Worm (Caenorhabditis elegans): ENCODE measurements around the gene F35B12.9.

F35B12.9 gene

DNA sequence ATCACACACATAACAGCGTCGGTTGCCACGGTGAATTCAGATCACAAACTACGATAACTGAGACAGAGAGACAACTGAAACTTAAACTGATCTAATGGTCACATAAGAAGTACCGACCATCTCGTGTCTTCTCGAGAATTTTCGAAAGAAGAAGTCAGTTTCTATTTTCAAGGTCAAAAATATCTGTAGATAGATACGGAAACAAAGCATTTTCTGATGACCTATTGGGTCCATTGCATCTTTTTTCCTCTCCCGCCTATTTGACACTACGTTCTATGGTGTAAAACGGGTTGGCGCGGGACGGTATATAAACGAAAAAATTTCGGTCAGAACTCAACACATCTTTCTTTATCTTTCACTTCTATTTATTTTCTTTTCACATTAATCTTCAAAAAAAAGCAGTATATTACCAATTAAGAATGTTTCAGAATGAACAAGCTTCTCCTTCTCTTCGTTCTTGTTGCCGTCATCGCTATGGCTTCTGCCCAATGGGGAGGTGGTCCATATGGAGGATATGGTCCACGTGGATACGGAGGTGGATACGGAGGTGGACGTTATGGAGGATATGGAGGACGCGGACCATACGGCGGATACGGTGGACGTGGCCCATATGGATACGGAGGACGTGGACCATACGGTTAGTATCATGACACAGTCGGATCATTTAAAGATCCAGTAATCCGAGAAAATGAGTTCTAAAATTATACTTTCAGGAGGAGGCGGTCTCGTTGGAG lies 15.1 kb downstream of the F35B12.9 start, which contains the start of gene nlp-24:
TSS of gene nlp-24 (plus strand) at position 429 of the 734 bp plus-strand sequence.
- TF ChIP-seq tbx-11 (GFP tag; IDR thresholded peaks at IDR 0.05) = no peak
- no peak for TF ChIP-seq flt-1 (GFP tag; IDR thresholded peaks at IDR 0.05)
- TF ChIP-seq ceh-13 (GFP tag; optimal IDR thresholded peaks at IDR 0.05) = no peak
- no peak for TF ChIP-seq ets-7 (tag; optimal IDR thresholded peaks at IDR 0.05)
- no peak for TF ChIP-seq hmg-4 (GFP tag; optimal IDR thresholded peaks at IDR 0.05)
- no peak for TF ChIP-seq sea-1 (GFP tag; conservative IDR thresholded peaks at IDR 0.05)
- TF ChIP-seq pes-1 (GFP tag; IDR thresholded peaks at IDR 0.05) = no peak
- TF ChIP-seq ceh-36 (tag; optimal IDR thresholded peaks at IDR 0.05) = no peak
- no peak for TF ChIP-seq tbx-37 (GFP tag; conservative IDR thresholded peaks at IDR 0.05)
- TF ChIP-seq scrt-1 (GFP tag; IDR thresholded peaks at IDR 0.05) = no peak
- TF ChIP-seq hnd-1 (tag; optimal IDR thresholded peaks at IDR 0.05) = no peak
- no peak for TF ChIP-seq tra-4 (tag; optimal IDR thresholded peaks at IDR 0.05)
- TF ChIP-seq F13C5.2 (tag; optimal IDR thresholded peaks at IDR 0.05) = no peak
- no peak for TF ChIP-seq ama-1 (optimal IDR thresholded peaks at IDR 0.05)
- TF ChIP-seq B0310.2 (tag; optimal IDR thresholded peaks at IDR 0.05) = no peak
- no peak for TF ChIP-seq aly-1 (tag; optimal IDR thresholded peaks at IDR 0.05)
- no peak for TF ChIP-seq hmbx-1 (tag; optimal IDR thresholded peaks at IDR 0.05)

DNA sequence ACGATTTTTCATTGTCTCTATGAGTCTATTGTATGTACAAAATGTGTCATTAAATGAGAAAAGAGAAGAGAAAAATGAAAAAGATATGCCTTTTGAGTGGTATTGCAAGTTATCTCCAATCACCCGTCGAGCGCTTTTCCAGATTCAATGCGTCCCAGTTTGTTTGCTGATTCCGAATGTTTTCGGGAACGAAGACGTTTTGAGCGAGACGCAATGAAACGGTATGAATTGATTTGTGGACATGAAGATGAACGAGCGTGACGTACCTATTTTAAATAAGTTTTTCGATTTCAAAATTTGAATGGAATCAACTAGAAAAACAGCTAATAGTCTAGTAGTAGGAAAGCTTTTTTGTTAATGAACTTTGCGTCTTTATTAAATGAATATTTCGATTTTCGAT lies 15.8 kb downstream of the F35B12.9 start:
- TF ChIP-seq tra-4 (tag; optimal IDR thresholded peaks at IDR 0.05) = no peak
- TF ChIP-seq ama-1 (optimal IDR thresholded peaks at IDR 0.05) = no peak
- no peak for TF ChIP-seq B0310.2 (tag; optimal IDR thresholded peaks at IDR 0.05)
- TF ChIP-seq flt-1 (GFP tag; IDR thresholded peaks at IDR 0.05) = no peak
- TF ChIP-seq hmbx-1 (tag; optimal IDR thresholded peaks at IDR 0.05) = no peak
- no peak for TF ChIP-seq tbx-11 (GFP tag; IDR thresholded peaks at IDR 0.05)
- TF ChIP-seq aly-1 (tag; optimal IDR thresholded peaks at IDR 0.05) = no peak
- TF ChIP-seq ceh-36 (tag; optimal IDR thresholded peaks at IDR 0.05) = no peak
- no peak for TF ChIP-seq hnd-1 (tag; optimal IDR thresholded peaks at IDR 0.05)
- TF ChIP-seq pes-1 (GFP tag; IDR thresholded peaks at IDR 0.05) = no peak
- no peak for TF ChIP-seq scrt-1 (GFP tag; IDR thresholded peaks at IDR 0.05)
- no peak for TF ChIP-seq tbx-37 (GFP tag; conservative IDR thresholded peaks at IDR 0.05)
- TF ChIP-seq ceh-13 (GFP tag; optimal IDR thresholded peaks at IDR 0.05) = no peak
- no peak for TF ChIP-seq sea-1 (GFP tag; conservative IDR thresholded peaks at IDR 0.05)

DNA sequence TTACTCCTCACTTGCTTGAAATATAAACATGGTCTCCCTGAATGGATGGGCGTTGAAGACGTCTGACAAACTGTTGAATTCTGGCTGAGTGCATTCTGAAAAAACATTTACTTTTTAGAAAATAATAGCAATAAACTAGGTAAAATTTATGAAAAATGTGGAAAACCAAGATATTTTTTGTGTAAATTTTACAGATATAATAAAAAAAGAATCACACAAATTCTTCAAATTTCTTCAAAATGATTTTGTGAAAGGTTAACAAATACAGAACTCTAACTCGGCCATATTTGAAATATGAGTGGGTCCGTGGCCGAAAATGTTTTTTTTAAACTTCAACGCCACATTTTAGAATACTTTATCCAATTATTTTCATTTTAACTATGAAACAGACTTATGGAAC lies 17.2 kb downstream of the F35B12.9 start, which contains the start of gene glb-15:
TSS of gene glb-15 (minus strand) at position 101 of the 400 bp plus-strand sequence.
- TF ChIP-seq B0310.2 (tag; optimal IDR thresholded peaks at IDR 0.05) = no peak
- TF ChIP-seq ceh-13 (GFP tag; optimal IDR thresholded peaks at IDR 0.05) = no peak
- TF ChIP-seq ama-1 (optimal IDR thresholded peaks at IDR 0.05) = no peak
- TF ChIP-seq F13C5.2 (tag; optimal IDR thresholded peaks at IDR 0.05) = no peak
- TF ChIP-seq pes-1 (GFP tag; IDR thresholded peaks at IDR 0.05) = no peak
- TF ChIP-seq tra-4 (tag; optimal IDR thresholded peaks at IDR 0.05) = no peak
- TF ChIP-seq tbx-11 (GFP tag; IDR thresholded peaks at IDR 0.05) = no peak
- TF ChIP-seq hmbx-1 (tag; optimal IDR thresholded peaks at IDR 0.05) = no peak
- no peak for TF ChIP-seq sea-1 (GFP tag; conservative IDR thresholded peaks at IDR 0.05)
- TF ChIP-seq ceh-36 (tag; optimal IDR thresholded peaks at IDR 0.05) = no peak
- no peak for TF ChIP-seq scrt-1 (GFP tag; IDR thresholded peaks at IDR 0.05)
- no peak for TF ChIP-seq hnd-1 (tag; optimal IDR thresholded peaks at IDR 0.05)

DNA sequence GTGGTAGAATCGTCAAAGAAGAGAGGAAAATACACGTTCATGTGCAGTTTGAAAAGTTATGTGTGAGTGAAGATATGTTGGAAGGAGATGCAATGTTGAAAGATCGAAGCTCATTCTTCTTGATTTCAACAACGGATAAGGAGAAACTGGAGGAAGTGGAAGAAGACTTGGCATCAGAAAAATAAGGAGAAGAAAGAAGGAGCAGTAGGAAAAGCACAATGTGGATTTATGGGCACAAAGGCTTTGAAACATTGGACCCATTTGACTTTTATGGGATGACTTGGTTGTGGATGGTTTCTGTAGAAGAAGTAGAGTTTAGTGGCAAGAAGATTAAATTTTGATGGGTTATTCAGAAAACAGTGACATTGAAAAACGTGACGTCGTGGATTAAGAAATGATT lies 19.1 kb downstream of the F35B12.9 start:
- no peak for TF ChIP-seq hmbx-1 (tag; optimal IDR thresholded peaks at IDR 0.05)
- no peak for TF ChIP-seq hnd-1 (tag; optimal IDR thresholded peaks at IDR 0.05)
- TF ChIP-seq F13C5.2 (tag; optimal IDR thresholded peaks at IDR 0.05) = no peak
- no peak for TF ChIP-seq ets-7 (tag; optimal IDR thresholded peaks at IDR 0.05)
- no peak for TF ChIP-seq ceh-13 (GFP tag; optimal IDR thresholded peaks at IDR 0.05)
- no peak for TF ChIP-seq tbx-37 (GFP tag; conservative IDR thresholded peaks at IDR 0.05)
- no peak for TF ChIP-seq B0310.2 (tag; optimal IDR thresholded peaks at IDR 0.05)
- no peak for TF ChIP-seq tbx-11 (GFP tag; IDR thresholded peaks at IDR 0.05)
- no peak for TF ChIP-seq sea-1 (GFP tag; conservative IDR thresholded peaks at IDR 0.05)
- no peak for TF ChIP-seq pes-1 (GFP tag; IDR thresholded peaks at IDR 0.05)
- TF ChIP-seq ama-1 (optimal IDR thresholded peaks at IDR 0.05) = no peak
- no peak for TF ChIP-seq scrt-1 (GFP tag; IDR thresholded peaks at IDR 0.05)
- no peak for TF ChIP-seq hmg-4 (GFP tag; optimal IDR thresholded peaks at IDR 0.05)
- no peak for TF ChIP-seq ceh-36 (tag; optimal IDR thresholded peaks at IDR 0.05)

DNA sequence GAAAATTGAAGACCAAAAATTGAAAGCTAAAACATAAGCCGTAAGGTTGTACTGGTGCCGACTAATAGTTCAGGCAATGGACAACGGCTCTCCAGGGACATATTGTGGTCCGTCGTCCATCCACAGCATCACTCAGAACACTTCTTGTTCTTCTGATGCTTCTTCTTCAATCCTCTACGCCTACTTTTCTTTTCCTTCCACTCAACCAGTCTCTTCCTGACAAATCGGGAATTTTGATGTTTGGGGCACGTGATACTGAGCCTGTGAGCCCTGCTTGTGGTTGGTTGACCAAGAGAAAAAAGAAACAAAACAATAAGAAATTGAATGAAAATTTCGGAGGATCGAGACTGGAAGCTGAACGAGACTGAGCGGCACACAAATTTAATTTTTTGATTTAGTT lies 20.3 kb downstream of the F35B12.9 start:
- TF ChIP-seq tbx-37 (GFP tag; conservative IDR thresholded peaks at IDR 0.05) (no peak), hnd-1 (tag; optimal IDR thresholded peaks at IDR 0.05) (no peak), tbx-11 (GFP tag; IDR thresholded peaks at IDR 0.05) (no peak), B0310.2 (tag; optimal IDR thresholded peaks at IDR 0.05) (no peak), ceh-36 (tag; optimal IDR thresholded peaks at IDR 0.05) (no peak), aly-1 (tag; optimal IDR thresholded peaks at IDR 0.05) (no peak), hmg-4 (GFP tag; optimal IDR thresholded peaks at IDR 0.05) (no peak), tra-4 (tag; optimal IDR thresholded peaks at IDR 0.05) (no peak)

DNA sequence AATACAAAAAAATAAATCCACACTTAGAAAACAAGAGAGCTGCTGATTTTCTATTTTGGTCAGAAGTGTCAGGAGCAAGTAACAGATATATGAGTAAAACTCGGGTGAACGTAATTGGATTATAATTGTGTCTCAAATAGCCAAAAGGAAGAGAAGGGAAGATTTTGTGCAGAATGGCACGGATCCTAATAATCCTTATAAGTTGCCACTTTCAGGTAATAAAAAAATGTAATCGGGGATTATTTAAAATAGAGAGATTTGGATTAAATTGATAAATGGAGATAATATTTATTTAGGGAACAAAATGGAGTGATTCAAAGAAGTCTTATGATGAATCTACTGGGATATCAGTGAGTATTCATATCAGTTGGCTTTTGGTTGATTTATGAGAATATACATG lies 24.0 kb downstream of the F35B12.9 start:
- TF ChIP-seq hnd-1 (tag; optimal IDR thresholded peaks at IDR 0.05) = no peak
- no peak for TF ChIP-seq flt-1 (GFP tag; IDR thresholded peaks at IDR 0.05)
- TF ChIP-seq tra-4 (tag; optimal IDR thresholded peaks at IDR 0.05) = no peak
- no peak for TF ChIP-seq hmg-4 (GFP tag; optimal IDR thresholded peaks at IDR 0.05)
- no peak for TF ChIP-seq scrt-1 (GFP tag; IDR thresholded peaks at IDR 0.05)
- TF ChIP-seq aly-1 (tag; optimal IDR thresholded peaks at IDR 0.05) = no peak
- no peak for TF ChIP-seq tbx-11 (GFP tag; IDR thresholded peaks at IDR 0.05)
- no peak for TF ChIP-seq tbx-37 (GFP tag; conservative IDR thresholded peaks at IDR 0.05)
- no peak for TF ChIP-seq sea-1 (GFP tag; conservative IDR thresholded peaks at IDR 0.05)
- no peak for TF ChIP-seq pes-1 (GFP tag; IDR thresholded peaks at IDR 0.05)

DNA sequence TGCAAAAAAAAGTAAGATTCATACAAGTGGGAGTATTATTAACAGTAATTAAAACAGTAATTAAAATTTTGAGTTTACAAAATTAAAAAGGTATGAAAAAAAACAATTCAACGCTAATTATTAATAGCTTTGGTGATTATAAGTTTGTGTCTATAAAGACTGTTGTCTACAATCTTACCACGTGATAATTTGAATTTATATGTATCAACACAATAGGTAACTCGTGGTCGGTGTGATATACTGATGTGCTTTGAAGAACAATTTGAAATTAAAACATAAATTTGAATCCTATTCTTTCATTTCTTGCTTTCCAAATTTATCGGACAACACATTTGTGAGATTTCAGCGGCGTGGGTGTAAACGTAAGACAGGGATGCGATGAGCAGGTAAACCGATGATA lies 26.9 kb downstream of the F35B12.9 start:
- TF ChIP-seq ceh-36 (tag; optimal IDR thresholded peaks at IDR 0.05) (no peak), F13C5.2 (tag; optimal IDR thresholded peaks at IDR 0.05) (no peak), tra-4 (tag; optimal IDR thresholded peaks at IDR 0.05) (no peak), tbx-11 (GFP tag; IDR thresholded peaks at IDR 0.05) (no peak), ets-7 (tag; optimal IDR thresholded peaks at IDR 0.05) (no peak), tbx-37 (GFP tag; conservative IDR thresholded peaks at IDR 0.05) (no peak), sea-1 (GFP tag; conservative IDR thresholded peaks at IDR 0.05) (no peak), flt-1 (GFP tag; IDR thresholded peaks at IDR 0.05) (no peak), aly-1 (tag; optimal IDR thresholded peaks at IDR 0.05) (no peak), pes-1 (GFP tag; IDR thresholded peaks at IDR 0.05) (no peak), ama-1 (optimal IDR thresholded peaks at IDR 0.05) (no peak), hmg-4 (GFP tag; optimal IDR thresholded peaks at IDR 0.05) (no peak), scrt-1 (GFP tag; IDR thresholded peaks at IDR 0.05) (no peak), hmbx-1 (tag; optimal IDR thresholded peaks at IDR 0.05) (no peak), hnd-1 (tag; optimal IDR thresholded peaks at IDR 0.05) (no peak), B0310.2 (tag; optimal IDR thresholded peaks at IDR 0.05) (no peak)
